Fruit fly (Drosophila melanogaster) whole organism, wandering third instar larva: Measurements from ENCODE around the gene tctn.

Experiments
- Abd-B ChIP-seq: fragments of >200 bp; optimal IDR thresholded peaks from 2 replicates; lab custom pipeline; 2017; ENCODE audit warnings: missing biosample characterization, missing genetic modification characterization
- CG32264 ChIP-seq: fragments of 200-800 bp; sonication (Bioruptor generic); optimal IDR thresholded peaks from 2 replicates; lab custom pipeline; 2016; ENCODE audit warnings: missing biosample characterization, missing genetic modification characterization
- CG9705 ChIP-seq: fragments of 200-800 bp; sonication (Bioruptor generic); optimal IDR thresholded peaks from 2 replicates; lab custom pipeline; 2018; ENCODE audit warnings: missing biosample characterization, mild to moderate bottlenecking, missing genetic modification characterization
- CrebA ChIP-seq: fragments of 200-800 bp; sonication (Bioruptor generic); optimal IDR thresholded peaks from 2 replicates; lab custom pipeline; 2016; ENCODE audit warnings: missing biosample characterization, mild to moderate bottlenecking, missing genetic modification characterization, borderline replicate concordance
- Dif ChIP-seq: fragments of 200-275, 200-300 bp; sonication (Bioruptor generic); optimal IDR thresholded peaks from 2 replicates; lab custom pipeline; 2018; ENCODE audit warnings: missing biosample characterization, missing genetic modification characterization; ENCODE audit not compliant: partially characterized antibody
- HLH106 ChIP-seq: fragments of 200-800 bp; optimal IDR thresholded peaks from 3 replicates; lab custom pipeline; 2019; ENCODE audit warnings: missing biosample characterization, mild to moderate bottlenecking, missing genetic modification characterization, moderate library complexity
- Hnf4 ChIP-seq: fragments of 200-800 bp; sonication (Bioruptor generic); optimal IDR thresholded peaks from 2 replicates; lab custom pipeline; 2016; ENCODE audit warnings: missing biosample characterization, mild to moderate bottlenecking, missing genetic modification characterization
- Hr83 ChIP-seq: fragments of 200-300 bp; sonication (Bioruptor generic); optimal IDR thresholded peaks from 2 replicates; lab custom pipeline; 2016; ENCODE audit warnings: missing biosample characterization, mild to moderate bottlenecking, missing genetic modification characterization, moderate library complexity; ENCODE audit not compliant: poor library complexity, severe bottlenecking
- Jra ChIP-seq: sonication (Bioruptor generic); optimal IDR thresholded peaks from 2 replicates; lab custom pipeline; 2016; ENCODE audit warnings: missing biosample characterization, missing genetic modification characterization
- Myc ChIP-seq: fragments of >200 bp; optimal IDR thresholded peaks from 2 replicates; lab custom pipeline; 2017
- OdsH ChIP-seq: fragments of 200-800 bp; sonication (Bioruptor generic); optimal IDR thresholded peaks from 2 replicates; lab custom pipeline; 2016; ENCODE audit warnings: missing biosample characterization, mild to moderate bottlenecking, missing genetic modification characterization
- Rel ChIP-seq, 2 experiments: fragments of 200-800 bp; sonication (Bioruptor generic) in 1 of 2; optimal IDR thresholded peaks; 2 replicates in 1 of 2; 3 replicates in 1 of 2; lab custom pipeline; 2016 to 2019; ENCODE audit warnings: mild to moderate bottlenecking in 2 of 2, missing biosample characterization in 2 of 2, missing genetic modification characterization in 2 of 2, moderate library complexity in 1 of 2
- Sp1 ChIP-seq: fragments of 200-800 bp; sonication (Bioruptor generic); optimal IDR thresholded peaks from 3 replicates; lab custom pipeline; 2019; ENCODE audit warnings: missing biosample characterization, mild to moderate bottlenecking, missing genetic modification characterization, moderate library complexity
- Vsx2 ChIP-seq: fragments of 200-300, 225-300 bp; sonication (Bioruptor generic); optimal IDR thresholded peaks from 2 replicates; lab custom pipeline; 2018; ENCODE audit warnings: missing biosample characterization, missing genetic modification characterization; ENCODE audit not compliant: partially characterized antibody
- br ChIP-seq: fragments of 200-800 bp; sonication (Bioruptor generic); optimal IDR thresholded peaks from 2 replicates; lab custom pipeline; 2016; ENCODE audit warnings: missing biosample characterization, missing genetic modification characterization
- brk ChIP-seq: fragments of 200-800 bp; sonication (Bioruptor generic); optimal IDR thresholded peaks from 2 replicates; lab custom pipeline; 2016; ENCODE audit warnings: missing biosample characterization, mild to moderate bottlenecking, missing genetic modification characterization
- dl ChIP-seq, 2 experiments: fragments of 175-275, 200-275 bp in 1 of 2; fragments of 200-275 bp in 1 of 2; sonication (Bioruptor generic); optimal IDR thresholded peaks; lab custom pipeline; 2018; ENCODE audit warnings: mild to moderate bottlenecking in 2 of 2, missing biosample characterization in 2 of 2, missing genetic modification characterization in 2 of 2, moderate library complexity in 2 of 2; ENCODE audit not compliant: partially characterized antibody in 2 of 2, insufficient read depth in 1 of 2
- dmrt93B ChIP-seq: fragments of 200-800 bp; sonication (Bioruptor generic); optimal IDR thresholded peaks from 2 replicates; lab custom pipeline; 2018; ENCODE audit warnings: missing biosample characterization, mild to moderate bottlenecking, missing genetic modification characterization
- dsf ChIP-seq: sonication (Bioruptor generic); optimal IDR thresholded peaks from 2 replicates; lab custom pipeline; 2016; ENCODE audit warnings: missing biosample characterization, missing genetic modification characterization, borderline replicate concordance
- foxo ChIP-seq, 2 experiments: fragments of 200-800 bp; sonication (Bioruptor generic); optimal IDR thresholded peaks; 2 replicates in 1 of 2; 3 replicates in 1 of 2; lab custom pipeline; 2016 to 2017; ENCODE audit warnings: missing biosample characterization in 2 of 2, missing genetic modification characterization in 2 of 2
- fru ChIP-seq: fragments of 200-800 bp; sonication (Bioruptor generic); optimal IDR thresholded peaks from 3 replicates; lab custom pipeline; 2016; ENCODE audit warnings: missing biosample characterization, mild to moderate bottlenecking, missing genetic modification characterization
- h ChIP-seq: fragments of 200-800 bp; sonication (Bioruptor generic); optimal IDR thresholded peaks from 3 replicates; lab custom pipeline; 2016; ENCODE audit warnings: missing biosample characterization, mild to moderate bottlenecking, missing genetic modification characterization
- jim ChIP-seq: fragments of 175-275, 200-325 bp; sonication (Bioruptor generic); optimal IDR thresholded peaks from 2 replicates; lab custom pipeline; 2016; ENCODE audit warnings: missing biosample characterization, mild to moderate bottlenecking, missing genetic modification characterization
- lola ChIP-seq: fragments of >200 bp; optimal IDR thresholded peaks from 2 replicates; lab custom pipeline; 2017; ENCODE audit warnings: missing biosample characterization, missing genetic modification characterization
- pan ChIP-seq: fragments of >200 bp; optimal IDR thresholded peaks from 2 replicates; lab custom pipeline; 2017
- psq ChIP-seq: fragments of 200-800 bp; sonication (Bioruptor generic); optimal IDR thresholded peaks from 3 replicates; lab custom pipeline; 2017; ENCODE audit warnings: missing biosample characterization, mild to moderate bottlenecking, missing genetic modification characterization, moderate library complexity
- rgr ChIP-seq: fragments of 200-800 bp; sonication (Bioruptor generic); optimal IDR thresholded peaks from 3 replicates; lab custom pipeline; 2016; ENCODE audit warnings: missing biosample characterization, mild to moderate bottlenecking, missing genetic modification characterization
- sv ChIP-seq: fragments of 200-800 bp; sonication (Bioruptor generic); optimal IDR thresholded peaks from 3 replicates; lab custom pipeline; 2016; ENCODE audit warnings: missing biosample characterization, missing genetic modification characterization
- tai ChIP-seq: sonication (Bioruptor generic); optimal IDR thresholded peaks from 2 replicates; lab custom pipeline; 2016; ENCODE audit warnings: missing biosample characterization, missing genetic modification characterization
- woc ChIP-seq: sonication (Bioruptor generic); optimal IDR thresholded peaks from 2 replicates; lab custom pipeline; 2016; ENCODE audit warnings: missing biosample characterization, mild to moderate bottlenecking, missing genetic modification characterization

The tctn gene

DNA sequence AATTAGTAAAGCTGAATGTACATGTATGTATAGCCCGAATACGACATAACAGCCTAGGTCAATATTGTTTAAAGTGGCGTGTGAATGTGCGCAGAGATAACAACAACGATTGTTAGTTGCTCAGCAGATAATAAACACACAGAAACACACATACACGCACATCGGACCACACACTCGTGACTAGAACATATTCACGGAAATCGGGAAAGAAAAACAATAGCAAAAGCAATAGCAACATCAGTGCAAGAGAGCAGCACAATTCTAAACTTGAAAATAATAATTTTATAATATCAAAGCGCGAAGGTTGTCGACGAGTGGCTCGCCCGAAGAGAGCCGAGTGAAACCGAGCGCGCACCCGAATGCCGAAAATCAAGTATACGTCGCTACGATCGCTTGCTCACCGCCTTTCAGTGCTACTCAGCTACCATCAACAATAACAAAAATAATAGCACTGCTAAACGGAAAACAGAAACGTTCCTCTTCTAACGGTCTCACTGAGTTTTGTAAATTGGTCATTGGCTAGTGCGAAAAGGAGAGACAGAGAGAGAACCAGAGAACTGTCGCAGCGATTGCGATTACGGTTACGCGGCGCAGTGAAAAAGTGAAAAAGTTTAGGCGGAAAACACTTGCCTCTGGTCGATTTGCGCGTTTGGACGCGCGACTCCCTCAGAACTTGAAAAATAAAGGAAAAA is 47.4 kb downstream of the tctn start:
- peak; percentile 52 for TF ChIP-seq Dif
- TF ChIP-seq Jra (GFP tag; lab: Kevin White, UChicago): peak; percentile 49
- TF ChIP-seq Hnf4 (GFP tag; lab: Kevin White, UChicago): peak; percentile 15
- no peak for TF ChIP-seq tai (GFP tag; lab: Kevin White, UChicago)
- TF ChIP-seq jim (GFP tag; lab: Kevin White, UChicago): no peak
- TF ChIP-seq Abd-B (GFP tag; lab: Kevin White, UChicago): no peak
- peak; percentile 30 for TF ChIP-seq Vsx2 (GFP tag; lab: Kevin White, UChicago)
- peak; percentile 34 for TF ChIP-seq Hr83
- peak; percentile 42 for TF ChIP-seq h (GFP tag; lab: Kevin White, UChicago)
- peak; percentile 57 for TF ChIP-seq br
- TF ChIP-seq rgr (GFP tag; lab: Kevin White, UChicago): peak; percentile 27
- peak; percentile 29 for TF ChIP-seq OdsH (GFP tag; lab: Kevin White, UChicago)
- peak; percentile 62 for TF ChIP-seq CrebA (GFP tag; lab: Kevin White, UChicago)
- TF ChIP-seq brk (GFP tag; lab: Kevin White, UChicago): peak; percentile 2
- no peak for TF ChIP-seq Rel (GFP tag; optimal IDR thresholded peaks at IDR 0.05; lab: Kevin White, UChicago)
- TF ChIP-seq Rel (tag; optimal IDR thresholded peaks at IDR 0.05; lab: Kevin White, UChicago): peak; percentile 52
- no peak for TF ChIP-seq CG32264 (GFP tag; lab: Kevin White, UChicago)
- peak; percentile 16 for TF ChIP-seq Sp1 (GFP tag; lab: Kevin White, UChicago)
- TF ChIP-seq psq (GFP tag; lab: Kevin White, UChicago): peak; percentile 35

DNA sequence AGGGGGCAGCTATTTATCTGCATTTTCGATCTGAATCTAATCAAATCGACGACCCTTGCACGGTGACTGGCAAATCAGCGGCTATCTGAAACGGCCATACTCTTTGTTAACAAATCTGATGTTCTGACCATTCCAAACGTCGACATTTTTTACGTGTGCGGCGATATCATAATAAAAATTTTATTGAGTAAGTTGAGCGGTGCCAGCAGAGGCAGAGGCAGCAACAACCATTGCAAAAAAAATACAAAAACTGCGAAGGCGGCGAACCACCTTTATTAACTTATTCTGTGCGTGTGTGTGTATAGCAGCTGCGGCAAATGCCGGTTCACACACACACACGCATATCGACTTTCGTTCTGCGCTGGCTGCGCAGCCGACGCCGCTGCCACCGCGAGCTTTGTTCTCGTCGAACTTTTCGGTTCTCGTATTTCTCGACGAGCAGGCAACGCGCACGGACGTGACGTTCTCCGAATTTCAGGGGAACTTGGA is 48.2 kb downstream of the tctn start, which contains the start of gene Kr-h1:
TSS of gene Kr-h1 (plus strand) at position 447 of the 489 bp plus-strand sequence.
- TF ChIP-seq Dif (no peak), Jra (GFP tag; lab: Kevin White, UChicago) (no peak), Rel (GFP tag; optimal IDR thresholded peaks at IDR 0.05; lab: Kevin White, UChicago) (peak; percentile 38), Rel (tag; optimal IDR thresholded peaks at IDR 0.05; lab: Kevin White, UChicago) (peak; percentile 58), HLH106 (peak; percentile 8), foxo (GFP tag; optimal IDR thresholded peaks at IDR 0.05; lab: Kevin White, UChicago) (no peak), pan (no peak), dmrt93B (GFP tag; lab: Kevin White, UChicago) (no peak), Myc (lab: Kevin White, UChicago) (no peak), tai (GFP tag; lab: Kevin White, UChicago) (peak; percentile 8), fru (GFP tag; lab: Kevin White, UChicago) (peak; percentile 69), CrebA (GFP tag; lab: Kevin White, UChicago) (peak; percentile 86), CG9705 (GFP tag; lab: Kevin White, UChicago) (no peak), h (GFP tag; lab: Kevin White, UChicago) (peak; percentile 58), br (peak; percentile 26), jim (GFP tag; lab: Kevin White, UChicago) (peak; percentile 81), brk (GFP tag; lab: Kevin White, UChicago) (peak; percentile 60), Hr83 (peak; percentile 76), dl (GFP tag; optimal IDR thresholded peaks at IDR 0.05; lab: Kevin White, UChicago; ENCODE audit: insufficient read depth in 1 of 2, partially characterized antibody in 2 of 2) (peak in 1 of 2 experiments; percentile 40), Vsx2 (GFP tag; lab: Kevin White, UChicago) (no peak)

DNA sequence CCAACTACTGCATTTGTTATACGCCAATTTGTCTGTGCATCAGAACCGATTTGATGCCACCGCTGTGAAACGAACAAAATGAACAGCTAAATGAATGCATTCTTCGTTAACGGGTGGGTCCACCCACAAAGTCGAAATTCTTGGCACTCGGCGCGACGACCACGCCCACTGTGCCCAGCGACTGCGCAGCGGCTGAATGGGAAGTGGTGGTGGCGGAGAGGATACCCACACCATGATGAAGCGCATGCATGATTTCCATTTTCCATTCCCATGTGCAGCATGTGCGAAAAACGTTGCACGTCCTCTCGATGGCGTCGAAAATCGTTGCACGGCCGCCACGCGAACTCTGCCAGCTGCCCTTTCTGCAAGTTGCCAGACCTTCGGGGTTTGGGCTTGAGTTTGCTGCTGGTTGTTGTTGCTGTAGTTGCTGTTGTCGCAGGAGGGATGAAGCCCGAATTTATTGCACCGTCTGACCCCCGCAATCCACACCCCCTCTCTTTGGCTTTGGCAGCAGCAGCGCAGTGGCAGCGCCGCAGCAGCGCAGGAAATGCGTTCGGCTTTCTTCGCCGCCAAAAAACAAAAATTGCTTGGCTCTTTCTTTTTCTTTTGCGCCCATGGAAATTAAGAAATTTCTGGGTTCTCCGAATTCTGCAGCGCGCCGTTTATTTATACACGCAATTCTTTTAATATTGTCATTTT is 49.2 kb downstream of the tctn start:
- TF ChIP-seq fru (GFP tag; lab: Kevin White, UChicago): no peak
- TF ChIP-seq Vsx2 (GFP tag; lab: Kevin White, UChicago): peak; percentile 9
- peak; percentile 54 for TF ChIP-seq Sp1 (GFP tag; lab: Kevin White, UChicago)
- no peak for TF ChIP-seq foxo (GFP tag; optimal IDR thresholded peaks at IDR 0.05; lab: Kevin White, UChicago)
- peak; percentile 49 for TF ChIP-seq tai (GFP tag; lab: Kevin White, UChicago)
- TF ChIP-seq CrebA (GFP tag; lab: Kevin White, UChicago): no peak
- peak in 1 of 2 experiments; percentile 55 for TF ChIP-seq dl (GFP tag; optimal IDR thresholded peaks at IDR 0.05; lab: Kevin White, UChicago; ENCODE audit: insufficient read depth in 1 of 2, partially characterized antibody in 2 of 2)
- peak; percentile 36 for TF ChIP-seq CG9705 (GFP tag; lab: Kevin White, UChicago)
- no peak for TF ChIP-seq jim (GFP tag; lab: Kevin White, UChicago)
- no peak for TF ChIP-seq rgr (GFP tag; lab: Kevin White, UChicago)
- TF ChIP-seq woc: peak; percentile 40
- TF ChIP-seq dsf (GFP tag; lab: Kevin White, UChicago): no peak
- peak; percentile 51 for TF ChIP-seq lola (GFP tag; lab: Kevin White, UChicago)
- TF ChIP-seq Rel (GFP tag; optimal IDR thresholded peaks at IDR 0.05; lab: Kevin White, UChicago): no peak
- TF ChIP-seq Rel (tag; optimal IDR thresholded peaks at IDR 0.05; lab: Kevin White, UChicago): peak; percentile 50
- no peak for TF ChIP-seq dmrt93B (GFP tag; lab: Kevin White, UChicago)
- no peak for TF ChIP-seq sv (GFP tag; lab: Kevin White, UChicago)
- TF ChIP-seq psq (GFP tag; lab: Kevin White, UChicago): peak; percentile 57
- no peak for TF ChIP-seq Jra (GFP tag; lab: Kevin White, UChicago)
- no peak for TF ChIP-seq Abd-B (GFP tag; lab: Kevin White, UChicago)
- no peak for TF ChIP-seq Dif
- peak; percentile 15 for TF ChIP-seq HLH106
- no peak for TF ChIP-seq brk (GFP tag; lab: Kevin White, UChicago)
- peak; percentile 5 for TF ChIP-seq h (GFP tag; lab: Kevin White, UChicago)
- TF ChIP-seq, all 38 proteins: peak for 11
